Worm (Caenorhabditis elegans): ENCODE data around the gene Y110A2AL.10.
"Not testable (repeated sequence)": the region's sequence is repeated elsewhere in the genome, so short reads cannot be mapped to it uniquely, and the experiment has no call there.

The Y110A2AL.10 gene

ce11 chrII:2856114-2856513 lies 15.6 kb downstream of the Y110A2AL.10 start:
- TF ChIP-seq dao-5 (tag; optimal IDR thresholded peaks at IDR 0.05) (no peak), W03F9.2 (tag; optimal IDR thresholded peaks at IDR 0.05) (no peak), him-1 (tag; optimal IDR thresholded peaks at IDR 0.05) (no peak)

- TF ChIP-seq him-1 (tag; optimal IDR thresholded peaks at IDR 0.05), result no peak
- TF ChIP-seq W03F9.2 (tag; optimal IDR thresholded peaks at IDR 0.05), result no peak
- no peak for TF ChIP-seq dao-5 (tag; optimal IDR thresholded peaks at IDR 0.05)
These were observed 16.9 kb downstream of the Y110A2AL.10 start for ce11 chrII:2854794-2855193.

- TF ChIP-seq dao-5 (tag; optimal IDR thresholded peaks at IDR 0.05) (no peak), him-1 (tag; optimal IDR thresholded peaks at IDR 0.05) (no peak), W03F9.2 (tag; optimal IDR thresholded peaks at IDR 0.05) (no peak)
These were observed 17.9 kb downstream of the Y110A2AL.10 start for ce11 chrII:2853767-2854166.

- TF ChIP-seq him-1 (tag; optimal IDR thresholded peaks at IDR 0.05) (no peak), W03F9.2 (tag; optimal IDR thresholded peaks at IDR 0.05) (no peak), dao-5 (tag; optimal IDR thresholded peaks at IDR 0.05) (no peak)
These were observed 19.2 kb downstream of the Y110A2AL.10 start, which contains the start of gene ptc-3 for ce11 chrII:2852493-2852892. Gene ptc-3, minus strand, starts transcription at chrII:2852593.

- TF ChIP-seq him-1 (tag; optimal IDR thresholded peaks at IDR 0.05) (no peak), W03F9.2 (tag; optimal IDR thresholded peaks at IDR 0.05) (no peak), dao-5 (tag; optimal IDR thresholded peaks at IDR 0.05) (no peak)
These were observed 25.2 kb downstream of the Y110A2AL.10 start for ce11 chrII:2846552-2846951.

ce11 chrII:2845674-2846073 lies 26.0 kb downstream of the Y110A2AL.10 start:
- TF ChIP-seq W03F9.2 (tag; optimal IDR thresholded peaks at IDR 0.05) (no peak), dao-5 (tag; optimal IDR thresholded peaks at IDR 0.05) (no peak), him-1 (tag; optimal IDR thresholded peaks at IDR 0.05) (no peak)

- TF ChIP-seq dao-5 (tag; optimal IDR thresholded peaks at IDR 0.05) (no peak), W03F9.2 (tag; optimal IDR thresholded peaks at IDR 0.05) (no peak), him-1 (tag; optimal IDR thresholded peaks at IDR 0.05) (no peak)
These were observed 28.6 kb downstream of the Y110A2AL.10 start, which contains the start of gene Y110A2AL.7 for ce11 chrII:2843088-2843487. Gene Y110A2AL.7, minus strand, starts transcription at chrII:2843188.

- TF ChIP-seq W03F9.2 (tag; optimal IDR thresholded peaks at IDR 0.05), result no peak
- TF ChIP-seq dao-5 (tag; optimal IDR thresholded peaks at IDR 0.05), result no peak
- TF ChIP-seq him-1 (tag; optimal IDR thresholded peaks at IDR 0.05), result no peak
These were observed 30.2 kb downstream of the Y110A2AL.10 start, which contains the start of gene Y110A2AL.6 for ce11 chrII:2841529-2841928. Gene Y110A2AL.6, minus strand, starts transcription at chrII:2841629.

ce11 chrII:2839004-2839403 lies 32.7 kb downstream of the Y110A2AL.10 start, which contains the start of gene Y110A2AL.4:
Gene Y110A2AL.4, plus strand, starts transcription at chrII:2839304.
- not testable (repeated sequence) for TF ChIP-seq him-1, W03F9.2, dao-5 (tag; optimal IDR thresholded peaks at IDR 0.05)

ce11 chrII:2836853-2837252 lies 34.9 kb downstream of the Y110A2AL.10 start, which contains the start of gene K12H6.7:
Gene K12H6.7, minus strand, starts transcription at chrII:2836953.
- TF ChIP-seq dao-5 (tag; optimal IDR thresholded peaks at IDR 0.05), result no peak
- no peak for TF ChIP-seq W03F9.2 (tag; optimal IDR thresholded peaks at IDR 0.05)
- TF ChIP-seq him-1 (tag; optimal IDR thresholded peaks at IDR 0.05), result no peak

- TF ChIP-seq W03F9.2 (tag; optimal IDR thresholded peaks at IDR 0.05) (no peak), him-1 (tag; optimal IDR thresholded peaks at IDR 0.05) (no peak), dao-5 (tag; optimal IDR thresholded peaks at IDR 0.05) (no peak)
These were observed 37.6 kb downstream of the Y110A2AL.10 start for ce11 chrII:2834105-2834504.

ce11 chrII:2832539-2832938 lies 39.2 kb downstream of the Y110A2AL.10 start:
- TF ChIP-seq W03F9.2 (tag; optimal IDR thresholded peaks at IDR 0.05) (no peak), dao-5 (tag; optimal IDR thresholded peaks at IDR 0.05) (no peak), him-1 (tag; optimal IDR thresholded peaks at IDR 0.05) (no peak)

- TF ChIP-seq him-1 (tag; optimal IDR thresholded peaks at IDR 0.05) (no peak), W03F9.2 (tag; optimal IDR thresholded peaks at IDR 0.05) (no peak), dao-5 (tag; optimal IDR thresholded peaks at IDR 0.05) (no peak)
These were observed 39.6 kb downstream of the Y110A2AL.10 start for ce11 chrII:2832098-2832497.

- TF ChIP-seq him-1 (tag; optimal IDR thresholded peaks at IDR 0.05) (no peak), W03F9.2 (tag; optimal IDR thresholded peaks at IDR 0.05) (no peak), dao-5 (tag; optimal IDR thresholded peaks at IDR 0.05) (no peak)
These were observed 40.5 kb downstream of the Y110A2AL.10 start, which contains the start of gene K12H6.6 for ce11 chrII:2831173-2831572. Gene K12H6.6, minus strand, starts transcription at chrII:2831233.

ce11 chrII:2830144-2830543 lies 41.6 kb downstream of the Y110A2AL.10 start:
- TF ChIP-seq dao-5 (tag; optimal IDR thresholded peaks at IDR 0.05) (no peak), him-1 (tag; optimal IDR thresholded peaks at IDR 0.05) (no peak), W03F9.2 (tag; optimal IDR thresholded peaks at IDR 0.05) (no peak)

All from whole organism, L4/young adult.